In genomic region chr3R:13366561-13367518, dm6 we compare ENCODE assay signal across 1 fruit fly cellular context.
TF ChIP-seq lines count a peak whose summit lies in the region.

Gene Elp6, minus strand, starts transcription at chr3R:13366910.

TF ChIP-seq in whole organism, embryonic, 481 proteins besides CTCF, POLR2A, EP300 and RAD21 (continued from another document):
- TF ChIP-seq zfh2 (GFP tag; optimal IDR thresholded peaks at IDR 0.05; lab: Kevin White, UChicago): peak; percentile 62
- TF ChIP-seq wor (GFP tag; IDR thresholded peaks at IDR 0.05; lab: Robert Waterston, UW): no peak
- TF ChIP-seq CG12744 (GFP tag; optimal IDR thresholded peaks at IDR 0.05; lab: Kevin White, UChicago): peak; percentile 51
- TF ChIP-seq Fer2 (tag; optimal IDR thresholded peaks at IDR 0.05; lab: Kevin White, UChicago): peak; percentile 25
- peak; percentile 3 for TF ChIP-seq Side (GFP tag; optimal IDR thresholded peaks at IDR 0.05; lab: Kevin White, UChicago)
- TF ChIP-seq fu2 (GFP tag; optimal IDR thresholded peaks at IDR 0.05; lab: Kevin White, UChicago): peak; percentile 72
- no peak for TF ChIP-seq Doc2 (GFP tag; IDR thresholded peaks at IDR 0.05; lab: Robert Waterston, UW)
- peak; percentile 58; the same call in 1 of the 2 replicates for TF ChIP-seq vvl (GFP tag; IDR thresholded peaks at IDR 0.05; lab: Robert Waterston, UW)
- TF ChIP-seq Hsf (GFP tag; optimal IDR thresholded peaks at IDR 0.05; lab: Kevin White, UChicago): peak; percentile 75
- TF ChIP-seq CG18476 (GFP tag; optimal IDR thresholded peaks at IDR 0.05; lab: Kevin White, UChicago): peak; percentile 75
- TF ChIP-seq H15 (GFP tag; IDR thresholded peaks at IDR 0.05; lab: Robert Waterston, UW): peak; percentile 44; the same call in 1 of the 3 replicates
- peak; percentile 62 for TF ChIP-seq row (GFP tag; IDR thresholded peaks at IDR 0.05; lab: Robert Waterston, UW)
- peak; percentile 41 for TF ChIP-seq BtbVII (GFP tag; optimal IDR thresholded peaks at IDR 0.05; lab: Kevin White, UChicago)
- TF ChIP-seq CG13624 (GFP tag; optimal IDR thresholded peaks at IDR 0.05; lab: Kevin White, UChicago): peak; percentile 43
- peak; percentile 52 for TF ChIP-seq ap (GFP tag; IDR thresholded peaks at IDR 0.05; lab: Robert Waterston, UW)
- peak; percentile 38 for TF ChIP-seq CG10654 (GFP tag; optimal IDR thresholded peaks at IDR 0.05; lab: Kevin White, UChicago)
- TF ChIP-seq CG18619 (GFP tag; optimal IDR thresholded peaks at IDR 0.05; lab: Kevin White, UChicago): peak; percentile 81
- TF ChIP-seq CG13894 (tag; optimal IDR thresholded peaks at IDR 0.05; lab: Kevin White, UChicago): peak; percentile 32
- TF ChIP-seq Nf-YA (GFP tag; IDR thresholded peaks at IDR 0.05; lab: Robert Waterston, UW): 0 out of 2 replicates have a peak, but pooled peaks have one; percentile 18
- TF ChIP-seq Atf3 (GFP tag; optimal IDR thresholded peaks at IDR 0.05; lab: Kevin White, UChicago): no peak
- peak; percentile 55 for TF ChIP-seq CG11247 (GFP tag; IDR thresholded peaks at IDR 0.05; lab: Robert Waterston, UW)
- TF ChIP-seq Fer3 (tag; optimal IDR thresholded peaks at IDR 0.05; lab: Kevin White, UChicago): peak; percentile 65
- peak; percentile 32; the same call in 1 of the 3 replicates for TF ChIP-seq CG11560 (tag; IDR thresholded peaks at IDR 0.05; lab: Robert Waterston, UW)
- peak; percentile 76 for TF ChIP-seq Hr3 (GFP tag; optimal IDR thresholded peaks at IDR 0.05; lab: Kevin White, UChicago)
- TF ChIP-seq CG11093 (GFP tag; IDR thresholded peaks at IDR 0.05; lab: Robert Waterston, UW): 0 out of 3 replicates have a peak, but pooled peaks have one; percentile 31
- TF ChIP-seq cato (GFP tag; optimal IDR thresholded peaks at IDR 0.05; lab: Kevin White, UChicago; ENCODE audit: borderline replicate concordance): peak; percentile 55
- no peak for TF ChIP-seq Dref (GFP tag; IDR thresholded peaks at IDR 0.05; lab: Robert Waterston, UW)
- peak; percentile 71 for TF ChIP-seq CG10431 (GFP tag; optimal IDR thresholded peaks at IDR 0.05; lab: Kevin White, UChicago)
- TF ChIP-seq caup (GFP tag; optimal IDR thresholded peaks at IDR 0.05; lab: Kevin White, UChicago; ENCODE audit: severe bottlenecking): peak; percentile 71
- peak; percentile 62 for TF ChIP-seq CG18262 (tag; optimal IDR thresholded peaks at IDR 0.05; lab: Kevin White, UChicago)
- TF ChIP-seq CG14710 (tag; optimal IDR thresholded peaks at IDR 0.05; lab: Kevin White, UChicago): peak; percentile 27
- TF ChIP-seq CG6683 (GFP tag; optimal IDR thresholded peaks at IDR 0.05; lab: Kevin White, UChicago): peak; percentile 19
- 0 out of 3 replicates have a peak, but pooled peaks have one; percentile 19 for TF ChIP-seq C15 (GFP tag; IDR thresholded peaks at IDR 0.05; lab: Robert Waterston, UW)
- no peak for TF ChIP-seq tx (GFP tag; optimal IDR thresholded peaks at IDR 0.05; lab: Kevin White, UChicago)
- TF ChIP-seq CG9437 (GFP tag; optimal IDR thresholded peaks at IDR 0.05; lab: Kevin White, UChicago): peak; percentile 75
- peak; percentile 47 for TF ChIP-seq Dip3 (GFP tag; optimal IDR thresholded peaks at IDR 0.05; lab: Kevin White, UChicago)
- TF ChIP-seq tap (tag; optimal IDR thresholded peaks at IDR 0.05; lab: Kevin White, UChicago): peak; percentile 47
- TF ChIP-seq Asciz (GFP tag; optimal IDR thresholded peaks at IDR 0.05; lab: Kevin White, UChicago): peak; percentile 41
- TF ChIP-seq dpn (GFP tag; optimal IDR thresholded peaks at IDR 0.05; lab: Kevin White, UChicago): peak; percentile 42 to 72
- peak; percentile 70; the same call in 2 of the 3 replicates for TF ChIP-seq Mrtf (GFP tag; IDR thresholded peaks at IDR 0.05; lab: Robert Waterston, UW)
- TF ChIP-seq CG32532 (GFP tag; IDR thresholded peaks at IDR 0.05; lab: Robert Waterston, UW): peak; percentile 67
- peak; percentile 18; the same call in 1 of the 3 replicates for TF ChIP-seq CG14050 (GFP tag; IDR thresholded peaks at IDR 0.05; lab: Robert Waterston, UW)
- TF ChIP-seq sens (GFP tag; lab: Kevin White, UChicago): peak; percentile 93
- TF ChIP-seq dati (GFP tag; IDR thresholded peaks at IDR 0.05; lab: Robert Waterston, UW): 0 out of 2 replicates have a peak, but pooled peaks have one; percentile 35
- TF ChIP-seq Mes4 (GFP tag; optimal IDR thresholded peaks at IDR 0.05; lab: Kevin White, UChicago): no peak
- TF ChIP-seq CG31388 (GFP tag; optimal IDR thresholded peaks at IDR 0.05; lab: Kevin White, UChicago): peak; percentile 3
- TF ChIP-seq stwl (tag; optimal IDR thresholded peaks at IDR 0.05; lab: Kevin White, UChicago): peak; percentile 85
- TF ChIP-seq CkIIα-i1 (GFP tag; IDR thresholded peaks at IDR 0.05; lab: Robert Waterston, UW): 0 out of 2 replicates have a peak, but pooled peaks have one; percentile 10
- TF ChIP-seq CG17385 (GFP tag; optimal IDR thresholded peaks at IDR 0.05; lab: Kevin White, UChicago): peak; percentile 57
- no peak for TF ChIP-seq h (optimal IDR thresholded peaks at IDR 0.05; lab: Kevin White, UChicago)
- TF ChIP-seq ken (GFP tag; IDR thresholded peaks at IDR 0.05; lab: Robert Waterston, UW): 0 out of 3 replicates have a peak, but pooled peaks have one; percentile 20
- peak; percentile 77 for TF ChIP-seq Med (GFP tag; lab: Kevin White, UChicago)
- TF ChIP-seq CG4730 (GFP tag; IDR thresholded peaks at IDR 0.05; lab: Robert Waterston, UW): peak; percentile 50; the same call in 1 of the 2 replicates
- TF ChIP-seq dmrt99B (tag; optimal IDR thresholded peaks at IDR 0.05; lab: Kevin White, UChicago): peak; percentile 73
- no peak for TF ChIP-seq sens-2 (GFP tag; IDR thresholded peaks at IDR 0.05; lab: Robert Waterston, UW)
- peak; percentile 73 for TF ChIP-seq CG7839 (tag; optimal IDR thresholded peaks at IDR 0.05; lab: Kevin White, UChicago)
- TF ChIP-seq Ets65A (GFP tag; lab: Kevin White, UChicago): peak; percentile 90
- peak; percentile 21 for TF ChIP-seq Ets97D (GFP tag; optimal IDR thresholded peaks at IDR 0.05; lab: Kevin White, UChicago)
- TF ChIP-seq Gug (GFP tag; IDR thresholded peaks at IDR 0.05; lab: Robert Waterston, UW): peak; percentile 53; the same call in 2 of the 4 replicates
- TF ChIP-seq dan (GFP tag; IDR thresholded peaks at IDR 0.05; lab: Robert Waterston, UW): no peak
- TF ChIP-seq CG12769 (tag; optimal IDR thresholded peaks at IDR 0.05; lab: Kevin White, UChicago): peak; percentile 34
- peak; percentile 23 for TF ChIP-seq repo (GFP tag; optimal IDR thresholded peaks at IDR 0.05; lab: Kevin White, UChicago)
- TF ChIP-seq CG18599 (GFP tag; optimal IDR thresholded peaks at IDR 0.05; lab: Kevin White, UChicago): peak; percentile 78
- TF ChIP-seq CG1647 (GFP tag; optimal IDR thresholded peaks at IDR 0.05; lab: Kevin White, UChicago): peak; percentile 45
- TF ChIP-seq CoRest (tag; optimal IDR thresholded peaks at IDR 0.05; lab: Kevin White, UChicago): peak; percentile 80
- TF ChIP-seq cg (GFP tag; optimal IDR thresholded peaks at IDR 0.05; lab: Kevin White, UChicago): no peak
- TF ChIP-seq CG34376 (GFP tag; optimal IDR thresholded peaks at IDR 0.05; lab: Kevin White, UChicago): peak; percentile 5
- TF ChIP-seq nerfin-2 (GFP tag; IDR thresholded peaks at IDR 0.05; lab: Robert Waterston, UW; ENCODE audit: partially characterized antibody): no peak
- TF ChIP-seq CG17328 (GFP tag; IDR thresholded peaks at IDR 0.05; lab: Robert Waterston, UW): peak; percentile 60
- peak; percentile 39; the same call in 1 of the 3 replicates for TF ChIP-seq gce (GFP tag; IDR thresholded peaks at IDR 0.05; lab: Robert Waterston, UW)
- TF ChIP-seq CG17612 (GFP tag; IDR thresholded peaks at IDR 0.05; lab: Robert Waterston, UW): 0 out of 2 replicates have a peak, but pooled peaks have one; percentile 10
- no peak for TF ChIP-seq Adf1 (GFP tag; IDR thresholded peaks at IDR 0.05; lab: Robert Waterston, UW)
- TF ChIP-seq CG15269 (tag; optimal IDR thresholded peaks at IDR 0.05; lab: Kevin White, UChicago): peak; percentile 74
- peak; percentile 77 for TF ChIP-seq Hmr (GFP tag; optimal IDR thresholded peaks at IDR 0.05; lab: Kevin White, UChicago)
- TF ChIP-seq Gsc (GFP tag; IDR thresholded peaks at IDR 0.05; lab: Robert Waterston, UW): 0 out of 2 replicates have a peak, but pooled peaks have one; percentile 25
- peak; percentile 43 for TF ChIP-seq CG8924 (tag; optimal IDR thresholded peaks at IDR 0.05; lab: Kevin White, UChicago)
- TF ChIP-seq gsb-n (tag; optimal IDR thresholded peaks at IDR 0.05; lab: Kevin White, UChicago): no peak
- peak; percentile 37 for TF ChIP-seq Usf (GFP tag; optimal IDR thresholded peaks at IDR 0.05; lab: Kevin White, UChicago)
- no peak for TF ChIP-seq prd (optimal IDR thresholded peaks at IDR 0.05; lab: Kevin White, UChicago)
- peak; percentile 64 for TF ChIP-seq prd (GFP tag; IDR thresholded peaks at IDR 0.05; lab: Robert Waterston, UW)
- TF ChIP-seq mirr (GFP tag; optimal IDR thresholded peaks at IDR 0.05; lab: Kevin White, UChicago): no peak
- peak; percentile 33 for TF ChIP-seq CG6272 (GFP tag; IDR thresholded peaks at IDR 0.05; lab: Robert Waterston, UW)
- TF ChIP-seq pb (GFP tag; optimal IDR thresholded peaks at IDR 0.05; lab: Kevin White, UChicago): no peak
- peak; percentile 62 for TF ChIP-seq lmd (GFP tag; IDR thresholded peaks at IDR 0.05; lab: Robert Waterston, UW)
- peak; percentile 64 for TF ChIP-seq esg (GFP tag; conservative IDR thresholded peaks at IDR 0.05; lab: Robert Waterston, UW)
- TF ChIP-seq CG9797 (GFP tag; optimal IDR thresholded peaks at IDR 0.05; lab: Kevin White, UChicago): peak; percentile 59
- peak; percentile 48 for TF ChIP-seq ewg (GFP tag; optimal IDR thresholded peaks at IDR 0.05; lab: Kevin White, UChicago)
- TF ChIP-seq CG30403 (GFP tag; optimal IDR thresholded peaks at IDR 0.05; lab: Kevin White, UChicago): peak; percentile 87
- peak; percentile 52; the same call in 1 of the 2 replicates for TF ChIP-seq CG32767 (GFP tag; IDR thresholded peaks at IDR 0.05; lab: Robert Waterston, UW)
- TF ChIP-seq Rx (GFP tag; IDR thresholded peaks at IDR 0.05; lab: Robert Waterston, UW): peak; percentile 48
- peak; percentile 28 for TF ChIP-seq Hmx (GFP tag; optimal IDR thresholded peaks at IDR 0.05; lab: Kevin White, UChicago)
- TF ChIP-seq exex (tag; optimal IDR thresholded peaks at IDR 0.05; lab: Kevin White, UChicago): peak; percentile 33
- TF ChIP-seq Chrac-16 (GFP tag; optimal IDR thresholded peaks at IDR 0.05; lab: Kevin White, UChicago): peak; percentile 57
- peak; percentile 37 for TF ChIP-seq Deaf1 (tag; optimal IDR thresholded peaks at IDR 0.05; lab: Kevin White, UChicago)
- TF ChIP-seq CG9215 (GFP tag; IDR thresholded peaks at IDR 0.05; lab: Robert Waterston, UW): peak; percentile 41
- peak; percentile 51 for TF ChIP-seq ttk (GFP tag; IDR thresholded peaks at IDR 0.05; lab: Robert Waterston, UW)
- peak; percentile 87 for TF ChIP-seq Meics (GFP tag; optimal IDR thresholded peaks at IDR 0.05; lab: Kevin White, UChicago)
- TF ChIP-seq CG10366 (GFP tag; IDR thresholded peaks at IDR 0.05; lab: Robert Waterston, UW): peak; percentile 66
- no peak for TF ChIP-seq Sin3A (optimal IDR thresholded peaks at IDR 0.05; lab: Kevin White, UChicago)
- TF ChIP-seq CG12155 (GFP tag; optimal IDR thresholded peaks at IDR 0.05; lab: Kevin White, UChicago): peak; percentile 32
- peak; percentile 79 for TF ChIP-seq CG4424 (GFP tag; optimal IDR thresholded peaks at IDR 0.05; lab: Kevin White, UChicago)
- peak; percentile 77; the same call in 2 of the 3 replicates for TF ChIP-seq CG11456 (GFP tag; IDR thresholded peaks at IDR 0.05; lab: Robert Waterston, UW)
- TF ChIP-seq CG12236 (GFP tag; optimal IDR thresholded peaks at IDR 0.05; lab: Kevin White, UChicago): peak; percentile 32
- no peak for TF ChIP-seq peb (GFP tag; IDR thresholded peaks at IDR 0.05; lab: Robert Waterston, UW)
- TF ChIP-seq CG10979 (tag; optimal IDR thresholded peaks at IDR 0.05; lab: Kevin White, UChicago): peak; percentile 48
- peak; percentile 63 for TF ChIP-seq mam (GFP tag; optimal IDR thresholded peaks at IDR 0.05; lab: Kevin White, UChicago)
- peak; percentile 51 for TF ChIP-seq Nf-YC (tag; optimal IDR thresholded peaks at IDR 0.05; lab: Kevin White, UChicago)
- peak; percentile 39 for TF ChIP-seq jing (GFP tag; optimal IDR thresholded peaks at IDR 0.05; lab: Kevin White, UChicago)
- TF ChIP-seq CG7928 (GFP tag; optimal IDR thresholded peaks at IDR 0.05; lab: Kevin White, UChicago): peak; percentile 46
- TF ChIP-seq CG17361 (GFP tag; IDR thresholded peaks at IDR 0.05; lab: Robert Waterston, UW): peak; percentile 90
- TF ChIP-seq MBD-R2 (GFP tag; IDR thresholded peaks at IDR 0.05; lab: Robert Waterston, UW): peak; percentile 60; the same call in 1 of the 2 replicates
- TF ChIP-seq Pdp1 (GFP tag; optimal IDR thresholded peaks at IDR 0.05; lab: Kevin White, UChicago): peak; percentile 44 to 60
- peak; percentile 73 for TF ChIP-seq bcd (GFP tag; optimal IDR thresholded peaks at IDR 0.05; lab: Kevin White, UChicago)
- TF ChIP-seq CG14441 (GFP tag; IDR thresholded peaks at IDR 0.05; lab: Robert Waterston, UW): peak; percentile 62; the same call in 1 of the 2 replicates
- no peak for TF ChIP-seq fd64A (GFP tag; optimal IDR thresholded peaks at IDR 0.05; lab: Kevin White, UChicago)
- TF ChIP-seq slou (GFP tag; optimal IDR thresholded peaks at IDR 0.05; lab: Kevin White, UChicago): peak; percentile 3
- no peak for TF ChIP-seq dmrt11E (tag; optimal IDR thresholded peaks at IDR 0.05; lab: Kevin White, UChicago)
